Fruit fly (Drosophila melanogaster): ENCODE measurements around the gene HIP.
"Not testable (repeated sequence)": the region's sequence is repeated elsewhere in the genome, so short reads cannot be mapped to it uniquely, and the experiment has no call there.

dm6 chrX:3789769-3790168, 9.2 kb upstream of the HIP start, which contains the start of gene HIP-R:
- not testable (repeated sequence) for TF ChIP-seq fru (optimal IDR thresholded peaks at IDR 0.05); CG11247 (GFP tag; IDR thresholded peaks at IDR 0.05); yki (optimal IDR thresholded peaks at IDR 0.05); CG6272 (GFP tag; IDR thresholded peaks at IDR 0.05); CG7357 (GFP tag; IDR thresholded peaks at IDR 0.05); mirr (GFP tag; optimal IDR thresholded peaks at IDR 0.05); vfl (GFP tag; optimal IDR thresholded peaks at IDR 0.05)
